Fruit fly (Drosophila melanogaster) whole organism, adult: ENCODE data around the gene CG31131.

ENCODE experiments used
- CG1620 ChIP-seq: fragments of 200-800 bp; sonication (Bioruptor generic); optimal IDR thresholded peaks from 2 replicates; lab custom pipeline; 2016; ENCODE audit warnings: missing biosample characterization, missing genetic modification characterization
- CG33017 ChIP-seq: fragments of 200-800 bp; sonication (Bioruptor generic); optimal IDR thresholded peaks from 2 replicates; lab custom pipeline; 2018; ENCODE audit warnings: missing biosample characterization, mild to moderate bottlenecking, missing genetic modification characterization, moderate library complexity
- CG5204 ChIP-seq: fragments of 200-800 bp; sonication (Bioruptor generic); optimal IDR thresholded peaks from 2 replicates; lab custom pipeline; 2016; ENCODE audit warnings: missing biosample characterization, missing genetic modification characterization
- Mnt ChIP-seq: fragments of 200-800 bp; sonication (Bioruptor generic); optimal IDR thresholded peaks from 2 replicates; lab custom pipeline; 2016; ENCODE audit warnings: missing biosample characterization, mild to moderate bottlenecking, missing genetic modification characterization
- bab1 ChIP-seq: fragments of 200-800 bp; sonication (Bioruptor generic); optimal IDR thresholded peaks from 3 replicates; lab custom pipeline; 2019; ENCODE audit warnings: missing biosample characterization, mild to moderate bottlenecking, missing genetic modification characterization, moderate library complexity
- kay ChIP-seq: fragments of 200-800 bp; sonication (Bioruptor generic); peaks from one replicate; lab custom pipeline; 2016; ENCODE audit warnings: missing biosample characterization, missing genetic modification characterization, borderline replicate concordance
- ovo ChIP-seq: fragments of 200-800 bp; sonication (Bioruptor generic); optimal IDR thresholded peaks from 2 replicates; lab custom pipeline; 2016; ENCODE audit warnings: missing biosample characterization, missing genetic modification characterization

DNA sequence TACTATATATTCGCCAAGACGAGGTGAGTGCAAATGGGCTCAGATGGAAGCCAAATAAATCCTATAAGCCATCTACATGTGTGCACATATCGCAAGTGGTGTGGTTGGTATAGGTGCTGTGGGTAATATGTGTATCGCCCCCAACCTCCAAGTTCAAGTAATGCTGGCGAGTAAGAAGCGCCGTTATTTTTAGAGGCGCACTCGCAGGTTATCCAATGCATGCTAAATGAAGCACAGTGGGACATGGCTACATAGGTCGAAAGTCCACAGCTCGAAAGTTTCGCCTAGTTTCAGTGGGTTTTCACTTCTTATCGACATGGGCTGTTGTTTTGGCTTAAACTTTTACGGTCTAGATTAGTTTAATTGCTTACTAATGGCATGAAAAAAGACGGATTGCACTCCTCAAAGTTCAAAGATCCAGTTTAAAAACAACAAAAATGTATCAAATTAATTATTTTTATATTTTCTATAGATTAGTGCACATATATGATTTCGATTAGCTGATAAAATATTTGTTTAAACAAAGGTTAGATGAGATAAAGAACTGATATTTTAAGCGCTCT, 37.0 kb downstream of the CG31131 start:
- TF ChIP-seq kay (GFP tag; lab: Kevin White, UChicago) (no peak), CG1620 (no peak), CG5204 (GFP tag; lab: Kevin White, UChicago) (no peak), Mnt (GFP tag; lab: Kevin White, UChicago) (no peak), bab1 (GFP tag; lab: Kevin White, UChicago) (no peak), ovo (GFP tag; lab: Kevin White, UChicago) (peak; percentile 68), CG33017 (tag; lab: Kevin White, UChicago) (no peak)
